Worm (Caenorhabditis elegans) whole organism, early embryonic: Measurements from ENCODE around the gene his-3.

Experiments
- B0310.2 ChIP-seq: sonication (generic microtip); optimal IDR thresholded peaks from 2 replicates; lab custom pipeline; 2016; ENCODE audit warnings: mild to moderate bottlenecking, missing genetic modification characterization, missing compliant biosample characterization
- F13C5.2 ChIP-seq: sonication (generic microtip); optimal IDR thresholded peaks from 2 replicates; lab custom pipeline; 2017; ENCODE audit warnings: mild to moderate bottlenecking, missing genetic modification characterization, inconsistent platforms, missing compliant biosample characterization
- aly-1 ChIP-seq: sonication (generic microtip); optimal IDR thresholded peaks from 2 replicates; lab custom pipeline; 2016; ENCODE audit warnings: missing genetic modification characterization, missing compliant biosample characterization
- ama-1 ChIP-seq: fragments of 150-350 bp; optimal IDR thresholded peaks from 2 replicates; lab custom pipeline; 2014
- ceh-13 ChIP-seq: fragments of 200-800 bp; sonication (Bioruptor generic); optimal IDR thresholded peaks from 2 replicates; lab custom pipeline; 2018; ENCODE audit warnings: mild to moderate bottlenecking, missing genetic modification characterization, missing compliant biosample characterization
- ceh-36 ChIP-seq: sonication (generic microtip); optimal IDR thresholded peaks from 2 replicates; lab custom pipeline; 2016; ENCODE audit warnings: missing genetic modification characterization, inconsistent platforms, missing compliant biosample characterization
- ets-7 ChIP-seq: sonication (generic microtip); optimal IDR thresholded peaks from 2 replicates; lab custom pipeline; 2016; ENCODE audit warnings: missing genotype, missing genetic modification characterization, missing compliant biosample characterization
- flt-1 ChIP-seq: fragments of 200-800 bp; sonication (Bioruptor generic); IDR thresholded peaks from 2 replicates; pipeline ENCODE4 v1.3.6; 2022; ENCODE audit warnings: missing genetic modification characterization, missing compliant biosample characterization
- hmbx-1 ChIP-seq: sonication (generic microtip); optimal IDR thresholded peaks from 2 replicates; lab custom pipeline; 2016; ENCODE audit warnings: mild to moderate bottlenecking, missing genetic modification characterization, missing compliant biosample characterization
- hmg-4 ChIP-seq: fragments of 200-800 bp; sonication (Bioruptor generic); optimal IDR thresholded peaks from 2 replicates; lab custom pipeline; 2018; ENCODE audit warnings: mild to moderate bottlenecking, missing genetic modification characterization, missing compliant biosample characterization
- hnd-1 ChIP-seq: sonication (generic microtip); optimal IDR thresholded peaks from 2 replicates; lab custom pipeline; 2016; ENCODE audit warnings: missing genetic modification characterization, missing compliant biosample characterization
- pes-1 ChIP-seq: fragments of 200-800 bp; sonication (Bioruptor generic); IDR thresholded peaks from 2 replicates; pipeline ENCODE4 v1.3.6; 2022; ENCODE audit warnings: missing genetic modification reagents, missing genetic modification characterization, missing compliant biosample characterization
- scrt-1 ChIP-seq: fragments of 200-800 bp; sonication (Bioruptor generic); IDR thresholded peaks from 2 replicates; pipeline ENCODE4 v1.3.6; 2022; ENCODE audit warnings: missing genetic modification characterization, missing compliant biosample characterization
- sea-1 ChIP-seq: fragments of 200-800 bp; sonication (Bioruptor generic); conservative IDR thresholded peaks from 2 replicates; pipeline ENCODE4 v1.3.6; 2022; ENCODE audit warnings: missing genetic modification characterization, missing compliant biosample characterization
- tbx-11 ChIP-seq: fragments of 200-800 bp; sonication (Bioruptor generic); IDR thresholded peaks from 2 replicates; pipeline ENCODE4 v1.3.6; 2022; ENCODE audit warnings: missing genetic modification characterization, missing compliant biosample characterization
- tbx-37 ChIP-seq: fragments of 200-800 bp; sonication (Bioruptor generic); conservative IDR thresholded peaks from 2 replicates; pipeline ENCODE4 v1.3.6; 2022; ENCODE audit warnings: missing genetic modification reagents, missing genetic modification characterization, missing compliant biosample characterization
- tra-4 ChIP-seq: sonication (generic microtip); optimal IDR thresholded peaks from 2 replicates; lab custom pipeline; 2017; ENCODE audit warnings: missing genetic modification characterization, missing compliant biosample characterization

The his-3 gene

ce11 chrV:16041925-16042742 lies 1.5 kb downstream of the his-3 start, which contains the start of the genes his-2 and his-1:
Gene his-2 (minus strand): TSS chrV:16042283.
Gene his-1 (plus strand): TSS chrV:16042520.
- TF ChIP-seq flt-1 (GFP tag; lab: Robert Waterston, UW), result peak; percentile 43
- peak; percentile 47; the same call in 1 of the 2 replicates for TF ChIP-seq sea-1
- TF ChIP-seq aly-1 (tag; lab: Kevin White, UChicago), result peak; percentile 61
- TF ChIP-seq tbx-11 (GFP tag; lab: Robert Waterston, UW), result peak; percentile 49; the same call in 1 of the 2 replicates
- TF ChIP-seq ama-1 (lab: Kevin White, UChicago), result peak; percentile 95
- peak; percentile 73 for TF ChIP-seq pes-1 (GFP tag; lab: Robert Waterston, UW)

- TF ChIP-seq ama-1 (lab: Kevin White, UChicago), result peak; percentile 83
- no peak for TF ChIP-seq sea-1
- no peak for TF ChIP-seq hnd-1 (tag; lab: Kevin White, UChicago)
- no peak for TF ChIP-seq ceh-13 (GFP tag; lab: Kevin White, UChicago)
- peak; percentile 3 for TF ChIP-seq ceh-36
- TF ChIP-seq aly-1 (tag; lab: Kevin White, UChicago), result peak; percentile 81
- TF ChIP-seq tbx-11 (GFP tag; lab: Robert Waterston, UW), result 0 out of 2 replicates have a peak, but pooled peaks have one; percentile 1
- TF ChIP-seq hmg-4 (GFP tag; lab: Kevin White, UChicago), result no peak
- no peak for TF ChIP-seq F13C5.2 (tag; lab: Kevin White, UChicago)
- no peak for TF ChIP-seq flt-1 (GFP tag; lab: Robert Waterston, UW)
- peak; percentile 32 for TF ChIP-seq B0310.2 (tag; lab: Kevin White, UChicago)
These were observed 2.1 kb downstream of the his-3 start for ce11 chrV:16042743-16043014.

ce11 chrV:16043686-16044085 lies 3.1 kb downstream of the his-3 start:
- TF ChIP-seq aly-1 (tag; lab: Kevin White, UChicago) (no peak), pes-1 (GFP tag; lab: Robert Waterston, UW) (no peak), hmg-4 (GFP tag; lab: Kevin White, UChicago) (no peak), tbx-37 (GFP tag; lab: Robert Waterston, UW) (no peak), B0310.2 (tag; lab: Kevin White, UChicago) (no peak), scrt-1 (GFP tag; lab: Robert Waterston, UW) (no peak), ets-7 (tag; lab: Kevin White, UChicago) (no peak), ceh-36 (no peak), ceh-13 (GFP tag; lab: Kevin White, UChicago) (no peak), ama-1 (lab: Kevin White, UChicago) (no peak), tra-4 (no peak), flt-1 (GFP tag; lab: Robert Waterston, UW) (no peak)

DNA sequence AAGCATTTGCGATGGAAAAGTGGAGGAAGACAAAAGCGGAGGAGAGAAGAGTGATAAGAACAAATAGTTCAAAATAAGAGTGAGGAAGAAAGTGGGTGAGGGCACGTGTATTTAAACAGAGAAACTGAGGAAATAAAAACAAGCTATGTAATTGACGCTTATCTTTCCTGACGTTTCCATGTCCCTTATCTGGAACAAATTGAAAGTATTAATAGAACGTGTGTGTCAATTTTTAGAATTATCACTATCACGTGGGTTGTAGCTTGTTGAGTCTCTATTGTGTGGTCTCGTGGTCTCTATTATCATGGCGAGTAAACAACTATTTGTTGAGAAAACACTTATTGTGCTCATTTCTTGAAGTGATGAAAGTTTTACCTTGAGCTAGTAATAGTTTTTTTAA lies 5.2 kb downstream of the his-3 start, which contains the start of gene T10C6.15:
TSS of gene T10C6.15 (minus strand) at position 104 of the 400 bp plus-strand sequence.
- TF ChIP-seq flt-1 (GFP tag; lab: Robert Waterston, UW) (no peak), hmg-4 (GFP tag; lab: Kevin White, UChicago) (no peak), pes-1 (GFP tag; lab: Robert Waterston, UW) (no peak), ama-1 (lab: Kevin White, UChicago) (no peak), B0310.2 (tag; lab: Kevin White, UChicago) (no peak), tbx-11 (GFP tag; lab: Robert Waterston, UW) (no peak), F13C5.2 (tag; lab: Kevin White, UChicago) (no peak), hnd-1 (tag; lab: Kevin White, UChicago) (no peak), aly-1 (tag; lab: Kevin White, UChicago) (no peak), ceh-13 (GFP tag; lab: Kevin White, UChicago) (no peak)

ce11 chrV:16046573-16046972 lies 6.0 kb downstream of the his-3 start, which contains the start of gene ZK285.2:
Gene ZK285.2 (plus strand): TSS chrV:16046873.
- TF ChIP-seq ets-7 (tag; lab: Kevin White, UChicago) (no peak), sea-1 (no peak), flt-1 (GFP tag; lab: Robert Waterston, UW) (no peak), ceh-13 (GFP tag; lab: Kevin White, UChicago) (no peak), ama-1 (lab: Kevin White, UChicago) (no peak), hnd-1 (tag; lab: Kevin White, UChicago) (no peak), scrt-1 (GFP tag; lab: Robert Waterston, UW) (no peak), F13C5.2 (tag; lab: Kevin White, UChicago) (no peak), hmg-4 (GFP tag; lab: Kevin White, UChicago) (no peak), tbx-11 (GFP tag; lab: Robert Waterston, UW) (no peak), B0310.2 (tag; lab: Kevin White, UChicago) (no peak), pes-1 (GFP tag; lab: Robert Waterston, UW) (no peak), tbx-37 (GFP tag; lab: Robert Waterston, UW) (no peak), ceh-36 (no peak), tra-4 (no peak), aly-1 (tag; lab: Kevin White, UChicago) (no peak)

- TF ChIP-seq tbx-11 (GFP tag; lab: Robert Waterston, UW) (0 out of 2 replicates have a peak, but pooled peaks have one; percentile 7), scrt-1 (GFP tag; lab: Robert Waterston, UW) (no peak)
These were observed 6.4 kb downstream of the his-3 start for ce11 chrV:16047052-16047451.

DNA sequence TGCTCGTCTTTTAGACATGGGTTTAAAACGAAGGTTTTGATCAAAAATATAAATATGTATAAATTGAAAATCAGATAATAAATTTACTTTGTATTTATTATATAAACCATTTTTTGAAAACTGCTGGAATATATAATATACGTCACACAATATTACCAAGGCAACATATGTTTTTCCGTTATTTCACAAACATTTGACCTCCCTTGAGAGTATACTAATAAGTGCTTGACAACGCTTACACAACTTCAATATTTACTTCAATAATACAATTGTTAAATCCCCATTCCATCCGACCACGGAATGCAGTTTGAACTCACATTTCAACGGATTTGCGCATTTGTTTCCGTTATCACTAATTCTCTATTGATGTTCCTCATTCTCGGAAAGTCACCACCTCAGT lies 6.9 kb downstream of the his-3 start, which contains the start of gene str-198:
TSS of gene str-198 (plus strand) at position 301 of the 400 bp plus-strand sequence.
- TF ChIP-seq tbx-37 (GFP tag; lab: Robert Waterston, UW) (no peak), B0310.2 (tag; lab: Kevin White, UChicago) (no peak), hmg-4 (GFP tag; lab: Kevin White, UChicago) (no peak), scrt-1 (GFP tag; lab: Robert Waterston, UW) (no peak), ets-7 (tag; lab: Kevin White, UChicago) (no peak), tbx-11 (GFP tag; lab: Robert Waterston, UW) (no peak), aly-1 (tag; lab: Kevin White, UChicago) (no peak), ama-1 (lab: Kevin White, UChicago) (no peak), ceh-36 (no peak), F13C5.2 (tag; lab: Kevin White, UChicago) (no peak), hmbx-1 (tag; lab: Kevin White, UChicago) (no peak), hnd-1 (tag; lab: Kevin White, UChicago) (no peak), flt-1 (GFP tag; lab: Robert Waterston, UW) (no peak), sea-1 (no peak), ceh-13 (GFP tag; lab: Kevin White, UChicago) (no peak), pes-1 (GFP tag; lab: Robert Waterston, UW) (no peak), tra-4 (no peak)
